Fruit fly (Drosophila melanogaster) whole organism, embryonic: ENCODE measurements around the gene CG6972.

Source experiments
- Abd-B ChIP-seq: fragments of 200-800 bp; sonication (Bioruptor generic); optimal IDR thresholded peaks from 2 replicates; lab custom pipeline; 2018; ENCODE audit warnings: missing biosample characterization, mild to moderate bottlenecking, missing genetic modification characterization, moderate library complexity
- Atf6 ChIP-seq: fragments of 200-800 bp; sonication (Bioruptor generic); IDR thresholded peaks from 2 replicates; pipeline ENCODE4 v1.3.6; 2022; ENCODE audit warnings: missing biosample characterization, missing genetic modification characterization
- B-H1 ChIP-seq: fragments of 200-800 bp; sonication (Bioruptor generic); IDR thresholded peaks from 3 replicates; pipeline ENCODE4 v1.3.6; 2022; ENCODE audit warnings: missing biosample characterization, missing genetic modification characterization
- BEAF-32 ChIP-seq: fragments of 200-800 bp; sonication (Bioruptor generic); optimal IDR thresholded peaks from 3 replicates; lab custom pipeline; 2017; ENCODE audit warnings: missing biosample characterization, missing genetic modification characterization, mild to moderate bottlenecking, moderate library complexity, missing genetic modification reagents
- C15 ChIP-seq: fragments of 200-800 bp; sonication (Bioruptor generic); IDR thresholded peaks from 3 replicates; pipeline ENCODE4 v1.3.6; 2022; ENCODE audit warnings: missing biosample characterization, missing genetic modification characterization
- CG11247 ChIP-seq: fragments of 200-800 bp; sonication (Bioruptor generic); IDR thresholded peaks from 2 replicates; pipeline ENCODE4 v1.3.6; 2022; ENCODE audit warnings: missing biosample characterization, missing genetic modification characterization
- CG12071 ChIP-seq: fragments of 200-800 bp; sonication (Bioruptor generic); optimal IDR thresholded peaks from 3 replicates; lab custom pipeline; 2018; ENCODE audit warnings: missing biosample characterization, mild to moderate bottlenecking, missing genetic modification characterization
- CG13296 ChIP-seq: fragments of 200-800 bp; sonication (Bioruptor generic); optimal IDR thresholded peaks from 3 replicates; lab custom pipeline; 2018; ENCODE audit warnings: missing biosample characterization, mild to moderate bottlenecking, missing genetic modification characterization
- CG13424 ChIP-seq: fragments of 200-800 bp; sonication (Bioruptor generic); optimal IDR thresholded peaks from 2 replicates; lab custom pipeline; 2019; ENCODE audit warnings: missing biosample characterization, mild to moderate bottlenecking, missing genetic modification characterization, moderate library complexity
- CG1602 ChIP-seq: fragments of 200-800 bp; sonication (Bioruptor generic); optimal IDR thresholded peaks from 3 replicates; lab custom pipeline; 2016; ENCODE audit warnings: missing biosample characterization, missing genetic modification characterization
- CG18476 ChIP-seq: fragments of 200-800 bp; sonication (Bioruptor generic); optimal IDR thresholded peaks from 2 replicates; lab custom pipeline; 2016; ENCODE audit warnings: missing biosample characterization, mild to moderate bottlenecking, missing genetic modification characterization
- CG2889 ChIP-seq: fragments of 200-800 bp; sonication (Bioruptor generic); IDR thresholded peaks from 3 replicates; pipeline ENCODE4 v1.3.6; 2022; ENCODE audit warnings: missing biosample characterization, missing genetic modification characterization
- CG3847 ChIP-seq: fragments of 200-800 bp; sonication (Bioruptor generic); IDR thresholded peaks from 2 replicates; pipeline ENCODE4 v1.3.6; 2022; ENCODE audit warnings: missing biosample characterization, missing genetic modification characterization
- CG4282 ChIP-seq: fragments of 200-800 bp; sonication (Bioruptor generic); optimal IDR thresholded peaks from 2 replicates; lab custom pipeline; 2016; ENCODE audit warnings: missing biosample characterization, missing genetic modification characterization
- CG4617 ChIP-seq: fragments of 200-800 bp; sonication (Bioruptor generic); optimal IDR thresholded peaks from 3 replicates; lab custom pipeline; 2016; ENCODE audit warnings: missing biosample characterization, missing genetic modification characterization, borderline replicate concordance
- CG6654 ChIP-seq: fragments of 200-800 bp; sonication (Bioruptor generic); optimal IDR thresholded peaks from 2 replicates; lab custom pipeline; 2017; ENCODE audit warnings: missing biosample characterization, mild to moderate bottlenecking, missing genetic modification characterization
- CG6813 ChIP-seq: fragments of 200-800 bp; sonication (Bioruptor generic); optimal IDR thresholded peaks from 2 replicates; lab custom pipeline; 2017; ENCODE audit warnings: missing biosample characterization, missing genetic modification characterization, mild to moderate bottlenecking, moderate library complexity, missing genetic modification reagents
- CG7372 ChIP-seq: fragments of 200-800 bp; sonication (Bioruptor generic); IDR thresholded peaks from 2 replicates; pipeline ENCODE4 v1.3.6; 2022; ENCODE audit warnings: missing biosample characterization, missing genetic modification characterization
- CG8924 ChIP-seq: fragments of 200-800 bp; optimal IDR thresholded peaks from 3 replicates; lab custom pipeline; 2019; ENCODE audit warnings: missing biosample characterization, mild to moderate bottlenecking, missing genetic modification characterization, moderate library complexity
- CG9215 ChIP-seq: fragments of 200-800 bp; sonication (Bioruptor generic); IDR thresholded peaks from 2 replicates; pipeline ENCODE4 v1.3.6; 2022; ENCODE audit warnings: missing biosample characterization, missing genetic modification characterization
- CG9876 ChIP-seq: fragments of 200-800 bp; sonication (Bioruptor generic); optimal IDR thresholded peaks from 2 replicates; lab custom pipeline; 2016; ENCODE audit warnings: missing biosample characterization, missing genetic modification characterization
- Chrac-16 ChIP-seq: fragments of 200-800 bp; sonication (Bioruptor generic); optimal IDR thresholded peaks from 3 replicates; lab custom pipeline; 2016; ENCODE audit warnings: missing biosample characterization, missing genetic modification characterization
- Dad ChIP-seq: fragments of 200-800 bp; sonication (Bioruptor generic); optimal IDR thresholded peaks from 3 replicates; lab custom pipeline; 2016; ENCODE audit warnings: missing biosample characterization, missing genetic modification characterization
- Dek ChIP-seq: fragments of 200-800 bp; sonication (Bioruptor generic); optimal IDR thresholded peaks from 3 replicates; lab custom pipeline; 2019; ENCODE audit warnings: missing biosample characterization, mild to moderate bottlenecking, missing genetic modification characterization, moderate library complexity
- E2f2 ChIP-seq: fragments of 200-800 bp; sonication (Bioruptor generic); IDR thresholded peaks from 2 replicates; pipeline ENCODE4 v1.3.6; 2022; ENCODE audit warnings: missing biosample characterization, missing genetic modification characterization
- Elba2 ChIP-seq: fragments of 200-800 bp; sonication (Bioruptor generic); optimal IDR thresholded peaks from 3 replicates; lab custom pipeline; 2016; ENCODE audit warnings: missing biosample characterization, missing genetic modification characterization
- HLHmδ ChIP-seq: fragments of 200-800 bp; sonication (Bioruptor generic); optimal IDR thresholded peaks from 2 replicates; lab custom pipeline; 2018; ENCODE audit warnings: missing biosample characterization, mild to moderate bottlenecking, missing genetic modification characterization, moderate library complexity
- MESR4 ChIP-seq: fragments of 200-800 bp; sonication (Bioruptor generic); optimal IDR thresholded peaks from 2 replicates; lab custom pipeline; 2018; ENCODE audit warnings: missing biosample characterization, mild to moderate bottlenecking, missing genetic modification characterization, moderate library complexity
- NFAT ChIP-seq: fragments of 200-800 bp; sonication (Bioruptor generic); IDR thresholded peaks from 2 replicates; pipeline ENCODE4 v1.3.6; 2022; ENCODE audit warnings: missing biosample characterization, missing genetic modification characterization
- Nf-YA ChIP-seq: fragments of 200-800 bp; sonication (Bioruptor generic); IDR thresholded peaks from 2 replicates; pipeline ENCODE4 v1.3.6; 2022; ENCODE audit warnings: missing biosample characterization, missing genetic modification characterization
- PHDP ChIP-seq: fragments of 200-800 bp; sonication (Bioruptor generic); optimal IDR thresholded peaks from 3 replicates; lab custom pipeline; 2018; ENCODE audit warnings: missing biosample characterization, mild to moderate bottlenecking, missing genetic modification characterization, moderate library complexity
- Ptx1 ChIP-seq: fragments of 200-800 bp; sonication (Bioruptor generic); IDR thresholded peaks from 2 replicates; pipeline ENCODE4 v1.3.6; 2022; ENCODE audit warnings: missing biosample characterization, missing genetic modification characterization
- Xrp1 ChIP-seq: fragments of 200-800 bp; sonication (Bioruptor generic); IDR thresholded peaks from 2 replicates; pipeline ENCODE4 v1.3.6; 2022; ENCODE audit warnings: missing biosample characterization, missing genetic modification characterization
- bab2 ChIP-seq: fragments of 200-800 bp; sonication (Bioruptor generic); optimal IDR thresholded peaks from 2 replicates; lab custom pipeline; 2016; ENCODE audit warnings: missing biosample characterization, missing genetic modification characterization
- cg ChIP-seq: fragments of 200-800 bp; sonication (Bioruptor generic); optimal IDR thresholded peaks from 3 replicates; lab custom pipeline; 2019; ENCODE audit warnings: missing biosample characterization, mild to moderate bottlenecking, missing genetic modification characterization, moderate library complexity
- ci ChIP-seq: fragments of 200-800 bp; sonication (Bioruptor generic); IDR thresholded peaks from 3 replicates; pipeline ENCODE4 v1.3.6; 2022; ENCODE audit warnings: missing biosample characterization, missing genetic modification characterization
- gcm2 ChIP-seq: fragments of 200-800 bp; sonication (Bioruptor generic); optimal IDR thresholded peaks from 2 replicates; lab custom pipeline; 2016; ENCODE audit warnings: missing biosample characterization, missing genetic modification characterization
- ham ChIP-seq: fragments of 200-800 bp; sonication (Bioruptor generic); IDR thresholded peaks from 2 replicates; pipeline ENCODE4 v1.3.6; 2022; ENCODE audit warnings: missing biosample characterization, missing genetic modification characterization
- lab ChIP-seq: fragments of 200-800 bp; sonication (Bioruptor generic); optimal IDR thresholded peaks from 3 replicates; lab custom pipeline; 2017; ENCODE audit warnings: missing biosample characterization, missing genetic modification characterization, mild to moderate bottlenecking, moderate library complexity, missing genetic modification reagents
- mam ChIP-seq: fragments of 200-800 bp; sonication (Bioruptor generic); optimal IDR thresholded peaks from 3 replicates; lab custom pipeline; 2016; ENCODE audit warnings: missing biosample characterization, missing genetic modification characterization
- org-1 ChIP-seq: fragments of 200-800 bp; sonication (Bioruptor generic); optimal IDR thresholded peaks from 2 replicates; lab custom pipeline; 2017; ENCODE audit warnings: missing biosample characterization, missing genetic modification characterization
- prd ChIP-seq, 3 experiments: fragments of >200 bp in 2 of 3; fragments of 200-800 bp in 1 of 3; sonication (Bioruptor generic) in 1 of 3; optimal IDR thresholded peaks in 2 of 3; IDR thresholded peaks in 1 of 3; 2 replicates in 2 of 3; 3 replicates in 1 of 3; pipeline versions ENCODE4 v1.3.6 to Lab custom; 2017 to 2022; ENCODE audit warnings: missing biosample characterization in 1 of 3, missing genetic modification characterization in 1 of 3
- pzg ChIP-seq: fragments of 200-800 bp; sonication (Bioruptor generic); optimal IDR thresholded peaks from 3 replicates; lab custom pipeline; 2018; ENCODE audit warnings: missing biosample characterization, mild to moderate bottlenecking, missing genetic modification characterization, moderate library complexity
- slbo ChIP-seq: fragments of 200-800 bp; sonication (Bioruptor generic); IDR thresholded peaks from 2 replicates; pipeline ENCODE4 v1.3.6; 2022; ENCODE audit warnings: missing biosample characterization, missing genetic modification characterization
- slou ChIP-seq: fragments of 200-800 bp; sonication (Bioruptor generic); optimal IDR thresholded peaks from 3 replicates; lab custom pipeline; 2016; ENCODE audit warnings: missing biosample characterization, missing genetic modification characterization
- stc ChIP-seq: fragments of 200-800 bp; sonication (Bioruptor generic); IDR thresholded peaks from 2 replicates; pipeline ENCODE4 v1.3.6; 2022; ENCODE audit warnings: missing biosample characterization, missing genetic modification characterization
- stwl ChIP-seq: fragments of 200-800 bp; sonication (Bioruptor generic); optimal IDR thresholded peaks from 3 replicates; lab custom pipeline; 2018; ENCODE audit warnings: missing biosample characterization, mild to moderate bottlenecking, missing genetic modification characterization, moderate library complexity
- toy ChIP-seq: fragments of 200-800 bp; sonication (Bioruptor generic); IDR thresholded peaks from 2 replicates; pipeline ENCODE4 v1.3.6; 2022; ENCODE audit warnings: missing biosample characterization, missing genetic modification characterization
- usp ChIP-seq: fragments of >200 bp; optimal IDR thresholded peaks from 2 replicates; lab custom pipeline; 2017; ENCODE audit warnings: missing biosample characterization, missing genetic modification characterization

CG6972 gene

DNA sequence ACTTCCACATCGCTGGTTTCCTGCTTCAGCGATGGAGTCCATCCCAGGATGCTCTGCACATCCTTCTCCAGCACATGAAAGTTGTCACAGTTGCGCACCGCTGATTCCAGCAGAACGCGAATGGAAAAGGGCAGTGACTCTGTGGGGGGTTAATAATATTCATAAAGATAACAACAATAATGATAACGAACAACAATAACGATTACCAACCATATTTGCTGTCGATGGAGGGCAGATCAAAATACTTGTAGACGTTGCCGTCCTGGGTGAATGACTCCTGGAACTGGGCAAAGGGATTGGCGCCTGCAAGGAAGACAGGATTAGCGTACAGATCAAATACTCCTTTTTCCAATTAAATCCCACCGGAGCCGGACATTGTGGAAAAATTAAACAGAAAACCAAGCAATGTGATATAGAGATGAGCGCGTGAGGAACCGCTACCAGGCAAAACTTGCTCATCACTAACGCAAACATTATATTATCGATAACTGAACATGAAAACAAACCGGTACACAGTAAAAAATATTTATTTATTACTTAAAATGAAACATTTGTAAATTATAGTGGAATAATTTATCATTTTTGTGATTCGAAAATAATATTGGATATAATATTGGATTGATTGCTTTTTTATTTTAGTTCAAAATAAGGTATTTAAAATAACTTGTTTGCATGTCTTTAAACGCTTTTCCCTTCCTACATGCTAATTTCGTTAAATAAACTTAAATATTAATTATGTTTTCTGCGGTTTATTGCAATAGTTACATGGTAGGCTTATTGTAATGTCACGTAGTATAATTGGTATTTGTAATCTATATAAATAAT lies 22.6 kb downstream of the CG6972 start, which contains the start of gene Irp-1A (continued):
- peak; percentile 76 for TF ChIP-seq CG4617
- TF ChIP-seq slbo (GFP tag; lab: Robert Waterston, UW): peak; percentile 86
- peak; percentile 83 for TF ChIP-seq Atf6 (GFP tag; lab: Robert Waterston, UW)
- TF ChIP-seq HLHmδ (GFP tag; lab: Kevin White, UChicago): no peak
- peak; percentile 76 for TF ChIP-seq Xrp1
- peak; percentile 80 for TF ChIP-seq Ptx1 (GFP tag; lab: Robert Waterston, UW)
- peak; percentile 88 for TF ChIP-seq CG8924 (tag; lab: Kevin White, UChicago)
- no peak for TF ChIP-seq Elba2 (GFP tag; lab: Kevin White, UChicago)
- TF ChIP-seq CG4282 (GFP tag; lab: Kevin White, UChicago): no peak
- TF ChIP-seq CG2889 (GFP tag; lab: Robert Waterston, UW): no peak
- TF ChIP-seq CG13424 (tag; lab: Kevin White, UChicago): peak; percentile 81
- no peak for TF ChIP-seq ham (GFP tag; lab: Robert Waterston, UW)
- peak; percentile 78 for TF ChIP-seq stc
- peak; percentile 15; the same call in 1 of the 2 replicates for TF ChIP-seq Nf-YA
- peak; percentile 52 for TF ChIP-seq CG6813
- no peak for TF ChIP-seq C15 (GFP tag; lab: Robert Waterston, UW)
- TF ChIP-seq ci: peak; percentile 82
- TF ChIP-seq CG9876 (GFP tag; lab: Kevin White, UChicago): no peak
- peak; percentile 34 for TF ChIP-seq stwl (tag; lab: Kevin White, UChicago)
- TF ChIP-seq E2f2 (GFP tag; lab: Robert Waterston, UW): peak; percentile 60
- TF ChIP-seq slou (GFP tag; lab: Kevin White, UChicago): peak; percentile 54
- TF ChIP-seq lab: peak; percentile 85
- no peak for TF ChIP-seq prd (optimal IDR thresholded peaks at IDR 0.05; lab: Kevin White, UChicago)
- peak; percentile 71 for TF ChIP-seq prd (GFP tag; IDR thresholded peaks at IDR 0.05; lab: Robert Waterston, UW)
- peak; percentile 59 for TF ChIP-seq pzg (GFP tag; lab: Kevin White, UChicago)
- TF ChIP-seq CG9215 (GFP tag; lab: Robert Waterston, UW): peak; percentile 42; the same call in 1 of the 2 replicates
- TF ChIP-seq cg (GFP tag; lab: Kevin White, UChicago): no peak
- TF ChIP-seq Dek: peak; percentile 80
- peak; percentile 57; the same call in 1 of the 2 replicates for TF ChIP-seq CG7372
- no peak for TF ChIP-seq Dad (GFP tag; lab: Kevin White, UChicago)
- peak; percentile 3 for TF ChIP-seq gcm2 (GFP tag; lab: Kevin White, UChicago)
- TF ChIP-seq CG13296 (GFP tag; lab: Kevin White, UChicago): peak; percentile 85
- TF ChIP-seq PHDP: peak; percentile 90
- TF ChIP-seq CG6654 (GFP tag; lab: Kevin White, UChicago): no peak
- peak; percentile 62 for TF ChIP-seq MESR4 (GFP tag; lab: Kevin White, UChicago)
- no peak for TF ChIP-seq org-1 (GFP tag; lab: Kevin White, UChicago)
- TF ChIP-seq CG18476 (GFP tag; lab: Kevin White, UChicago): peak; percentile 18
- no peak for TF ChIP-seq usp (GFP tag; lab: Kevin White, UChicago)
- TF ChIP-seq Chrac-16 (GFP tag; lab: Kevin White, UChicago): peak; percentile 57
- TF ChIP-seq toy (GFP tag; lab: Robert Waterston, UW): 0 out of 2 replicates have a peak, but pooled peaks have one; percentile 56
- TF ChIP-seq CG3847 (GFP tag; lab: Robert Waterston, UW): peak; percentile 71
- TF ChIP-seq B-H1 (GFP tag; lab: Robert Waterston, UW): peak; percentile 43; the same call in 1 of the 3 replicates
- peak; percentile 73 for TF ChIP-seq CG11247
- peak; percentile 64; the same call in 1 of the 2 replicates for TF ChIP-seq NFAT
- peak; percentile 3 for TF ChIP-seq bab2 (GFP tag; lab: Kevin White, UChicago)
- peak; percentile 58 for TF ChIP-seq mam (GFP tag; lab: Kevin White, UChicago)
- peak; percentile 83 for TF ChIP-seq BEAF-32 (GFP tag; lab: Kevin White, UChicago)
- TF ChIP-seq CG1602 (GFP tag; lab: Kevin White, UChicago): peak; percentile 45
- peak; percentile 37 for TF ChIP-seq Abd-B
- TF ChIP-seq CG12071 (GFP tag; lab: Kevin White, UChicago): no peak
